Worm (Caenorhabditis elegans) whole organism, L4 larva: Measurements from ENCODE around the gene eea-1.

ENCODE experiments used
- R02D3.7 ChIP-seq: fragments of 150-350 bp; sonication (generic microtip); optimal IDR thresholded peaks from 3 replicates; lab custom pipeline; 2014; ENCODE audit warnings: missing biosample characterization, missing genetic modification characterization
- attf-4 ChIP-seq: sonication (generic microtip); optimal IDR thresholded peaks from 3 replicates; lab custom pipeline; 2017; ENCODE audit warnings: missing biosample characterization, missing genetic modification characterization
- dpl-1 ChIP-seq: fragments of 150-350 bp; optimal IDR thresholded peaks from 2 replicates; lab custom pipeline; 2014; ENCODE audit warnings: missing biosample characterization, missing genetic modification reagents, missing genetic modification characterization
- dve-1 ChIP-seq: sonication (generic microtip); optimal IDR thresholded peaks from 2 replicates; lab custom pipeline; 2017; ENCODE audit warnings: antibody characterized with exemption, mild to moderate bottlenecking, missing genetic modification characterization, missing compliant biosample characterization; ENCODE audit not compliant: insufficient read depth
- egl-27 ChIP-seq: sonication (generic microtip); optimal IDR thresholded peaks from 3 replicates; lab custom pipeline; 2017; ENCODE audit warnings: missing biosample characterization, missing genetic modification reagents, missing genetic modification characterization
- fos-1 ChIP-seq: fragments of 150-350 bp; optimal IDR thresholded peaks from 2 replicates; lab custom pipeline; 2014; ENCODE audit warnings: missing biosample characterization, missing genetic modification characterization
- nhr-76 ChIP-seq: fragments of 150-350 bp; optimal IDR thresholded peaks from 2 replicates; lab custom pipeline; 2014; ENCODE audit warnings: missing biosample characterization, missing genetic modification characterization
- pha-4 ChIP-seq, 2 experiments: fragments of 150-350 bp in 1 of 2; fragments of 200-800 bp in 1 of 2; sonication (Bioruptor generic) in 1 of 2; IDR thresholded peaks in 1 of 2; optimal IDR thresholded peaks in 1 of 2; 2 replicates each; pipeline versions ENCODE4 v1.3.6 to Lab custom; 2014 to 2022; ENCODE audit warnings: missing genetic modification characterization in 2 of 2, missing genetic modification reagents in 2 of 2, missing biosample characterization in 1 of 2, missing compliant biosample characterization in 1 of 2
- unc-62 ChIP-seq, 3 experiments: fragments of 150-350 bp in 1 of 3; sonication (generic microtip); optimal IDR thresholded peaks in 2 of 3; peaks in 1 of 3; 1 replicate in 1 of 3; 2 replicates in 2 of 3; lab custom pipeline; 2014 to 2017; ENCODE audit warnings: missing biosample characterization in 3 of 3, missing genetic modification characterization in 3 of 3, missing genetic modification reagents in 3 of 3, missing genotype in 1 of 3
- ztf-7 ChIP-seq: fragments of 150-350 bp; optimal IDR thresholded peaks from 2 replicates; lab custom pipeline; 2014; ENCODE audit warnings: missing biosample characterization, missing genetic modification characterization

DNA sequence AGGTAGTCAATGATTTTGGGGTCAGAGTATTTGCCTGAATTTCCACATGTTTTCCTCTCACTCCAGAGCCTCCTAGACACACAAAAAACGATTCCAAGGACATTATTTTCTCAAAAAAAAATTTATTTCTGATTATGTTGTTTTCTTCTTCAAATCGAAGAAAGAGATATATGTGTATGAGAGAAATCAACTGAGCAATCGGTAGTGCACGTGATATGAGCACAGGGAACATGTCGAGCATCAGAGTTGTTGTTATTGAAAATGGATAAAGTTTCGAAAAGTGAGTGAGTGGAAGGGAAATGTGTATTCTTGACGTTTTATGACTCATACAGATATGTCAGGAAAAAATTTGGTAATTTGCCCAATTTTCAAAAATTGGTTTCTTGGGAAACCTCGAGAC is 25.1 kb downstream of the eea-1 start:
- TF ChIP-seq unc-62 (GFP tag; optimal IDR thresholded peaks at IDR 0.05 in 1 of 2; lab: Kevin White, UChicago), result no peak
- no peak for TF ChIP-seq unc-62 (tag; optimal IDR thresholded peaks at IDR 0.05; lab: Kevin White, UChicago)
- no peak for TF ChIP-seq pha-4 (GFP tag; IDR thresholded peaks at IDR 0.05; lab: Robert Waterston, UW)
- no peak for TF ChIP-seq pha-4 (tag; optimal IDR thresholded peaks at IDR 0.05; lab: Kevin White, UChicago)
- no peak for TF ChIP-seq dve-1 (tag; lab: Kevin White, UChicago)
- TF ChIP-seq dpl-1, result no peak
- no peak for TF ChIP-seq fos-1 (tag; lab: Kevin White, UChicago)
- no peak for TF ChIP-seq R02D3.7 (tag; lab: Kevin White, UChicago)
- TF ChIP-seq ztf-7, result no peak
- no peak for TF ChIP-seq egl-27
- no peak for TF ChIP-seq attf-4
- TF ChIP-seq nhr-76 (tag; lab: Kevin White, UChicago), result no peak
